Worm (Caenorhabditis elegans) whole organism, early embryonic: Measurements from ENCODE around the gene C36C9.5.

ENCODE experiments used
- F13C5.2 ChIP-seq: sonication (generic microtip); optimal IDR thresholded peaks from 2 replicates; lab custom pipeline; 2017; ENCODE audit warnings: mild to moderate bottlenecking, missing genetic modification characterization, inconsistent platforms, missing compliant biosample characterization
- aly-1 ChIP-seq: sonication (generic microtip); optimal IDR thresholded peaks from 2 replicates; lab custom pipeline; 2016; ENCODE audit warnings: missing genetic modification characterization, missing compliant biosample characterization
- ama-1 ChIP-seq: fragments of 150-350 bp; optimal IDR thresholded peaks from 2 replicates; lab custom pipeline; 2014
- ceh-13 ChIP-seq: fragments of 200-800 bp; sonication (Bioruptor generic); optimal IDR thresholded peaks from 2 replicates; lab custom pipeline; 2018; ENCODE audit warnings: mild to moderate bottlenecking, missing genetic modification characterization, missing compliant biosample characterization
- ceh-36 ChIP-seq: sonication (generic microtip); optimal IDR thresholded peaks from 2 replicates; lab custom pipeline; 2016; ENCODE audit warnings: missing genetic modification characterization, inconsistent platforms, missing compliant biosample characterization
- ets-7 ChIP-seq: sonication (generic microtip); optimal IDR thresholded peaks from 2 replicates; lab custom pipeline; 2016; ENCODE audit warnings: missing genotype, missing genetic modification characterization, missing compliant biosample characterization
- flt-1 ChIP-seq: fragments of 200-800 bp; sonication (Bioruptor generic); IDR thresholded peaks from 2 replicates; pipeline ENCODE4 v1.3.6; 2022; ENCODE audit warnings: missing genetic modification characterization, missing compliant biosample characterization
- hmg-4 ChIP-seq: fragments of 200-800 bp; sonication (Bioruptor generic); optimal IDR thresholded peaks from 2 replicates; lab custom pipeline; 2018; ENCODE audit warnings: mild to moderate bottlenecking, missing genetic modification characterization, missing compliant biosample characterization

DNA sequence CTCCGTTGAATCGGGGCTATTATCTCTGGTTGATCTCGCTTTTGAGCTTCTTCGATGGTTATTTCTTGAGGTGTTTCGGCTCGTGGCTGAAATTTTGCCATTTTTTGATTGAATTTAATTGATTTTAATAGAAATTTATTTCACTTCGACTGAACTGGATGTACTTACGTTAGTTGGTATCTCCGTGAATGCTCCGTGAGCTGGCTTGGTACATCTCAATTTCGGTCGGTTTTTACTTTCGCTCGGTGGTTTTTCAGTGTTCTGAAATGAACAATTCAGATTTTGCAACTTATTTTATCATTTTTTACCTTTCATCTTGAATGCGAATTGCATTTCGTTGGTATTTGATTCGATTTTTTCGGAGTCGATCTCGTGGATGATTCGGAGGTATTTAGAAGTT lies 38.8 kb downstream of the C36C9.5 start, which contains the start of gene R09H3.2:
- TF ChIP-seq hmg-4 (GFP tag; lab: Kevin White, UChicago): no peak
- no peak for TF ChIP-seq F13C5.2 (tag; lab: Kevin White, UChicago)
- TF ChIP-seq flt-1 (GFP tag; lab: Robert Waterston, UW): no peak
- TF ChIP-seq ama-1: no peak
- no peak for TF ChIP-seq ceh-13 (GFP tag; lab: Kevin White, UChicago)
- no peak for TF ChIP-seq ceh-36 (tag; lab: Kevin White, UChicago)
- TF ChIP-seq ets-7 (tag; lab: Kevin White, UChicago): no peak
- TF ChIP-seq aly-1 (tag; lab: Kevin White, UChicago): no peak
